Fruit fly (Drosophila melanogaster): ENCODE data around the gene Larp4B.

Larp4B gene

DNA sequence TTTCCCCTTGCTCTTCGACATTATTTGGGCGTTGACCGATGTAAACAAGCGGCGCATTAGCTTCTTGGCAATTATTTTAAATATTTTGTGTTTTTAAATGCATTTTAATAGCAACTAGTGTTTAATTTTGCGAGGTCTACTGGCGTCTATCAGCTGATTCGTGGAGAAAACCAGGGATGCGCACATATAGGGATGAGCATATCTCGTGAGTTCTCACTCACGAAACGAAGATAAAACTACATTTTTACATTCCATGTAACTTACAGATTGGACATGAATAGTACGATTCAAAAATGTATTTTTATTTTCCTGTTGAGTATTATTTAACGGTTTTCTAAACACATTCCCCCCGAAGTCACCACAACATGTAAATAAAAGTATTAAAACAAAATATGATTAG lies 27.2 kb upstream of the Larp4B start, which contains the start of gene CG14966:
TSS of gene CG14966 (minus strand) at position 168 of the 400 bp plus-strand sequence.
- TF ChIP-seq Snoo (tag; optimal IDR thresholded peaks at IDR 0.05) (no peak), CG12605 (GFP tag; IDR thresholded peaks at IDR 0.05) (0 out of 2 replicates have a peak, but pooled peaks have one; percentile 19), gl (tag; optimal IDR thresholded peaks at IDR 0.05) (peak; percentile 6)

DNA sequence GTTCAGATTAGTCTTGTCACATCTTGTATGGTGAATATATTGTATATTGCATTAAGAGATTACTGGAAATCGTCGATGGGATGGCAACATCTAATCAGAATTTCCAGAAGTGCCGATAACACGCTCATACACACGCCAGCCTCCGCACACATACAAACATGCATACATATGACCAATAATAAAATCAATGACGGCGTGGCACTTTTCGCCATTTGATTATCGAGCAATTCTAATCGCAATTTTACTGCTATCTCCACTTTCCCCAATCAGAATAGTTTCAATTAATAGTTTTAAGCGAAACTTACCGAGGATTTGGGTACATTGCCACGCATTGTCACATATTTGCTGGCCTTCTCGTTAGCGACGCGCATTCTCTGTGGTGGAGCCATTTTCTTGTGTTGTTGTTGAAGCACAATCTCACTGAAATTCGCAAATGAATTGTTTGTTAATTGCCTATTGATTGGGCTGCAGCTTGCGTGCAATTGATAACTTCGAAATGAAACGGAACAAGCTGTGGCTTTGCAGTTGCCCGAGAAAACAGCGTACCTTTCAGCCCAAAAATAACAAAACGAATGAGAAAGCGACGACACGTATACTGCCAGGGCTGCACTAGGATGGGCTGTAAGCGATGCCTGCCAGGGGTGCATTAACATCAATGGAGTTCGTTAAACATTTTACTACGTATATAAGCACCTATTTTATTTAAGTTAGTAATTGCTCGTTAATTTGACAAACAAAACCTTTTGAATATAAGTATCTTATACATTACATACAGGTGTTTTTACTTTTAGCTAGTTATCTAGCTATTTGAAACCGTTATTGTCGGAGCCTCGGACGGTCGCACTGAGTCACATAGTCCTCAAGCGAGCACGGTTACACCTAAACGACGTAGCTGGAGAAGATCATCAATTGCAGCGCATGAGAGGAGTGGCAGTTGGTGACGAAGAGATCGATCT lies 25.9 kb upstream of the Larp4B start, which contains the start of the genes CG32276 and gry:
TSS of gene CG32276 (minus strand) at position 601 of the 956 bp plus-strand sequence.
TSS of gene gry (plus strand) at position 644 of the 956 bp plus-strand sequence.
- TF ChIP-seq CG14655 (GFP tag; optimal IDR thresholded peaks at IDR 0.05) = no peak
- no peak for TF ChIP-seq D1 (tag; optimal IDR thresholded peaks at IDR 0.05)
- no peak for TF ChIP-seq CG8159 (tag; optimal IDR thresholded peaks at IDR 0.05)
- peak; percentile 77; the same call in 2 of the 3 replicates for TF ChIP-seq fd96Ca (GFP tag; IDR thresholded peaks at IDR 0.05)
- no peak for TF ChIP-seq CG9948 (tag; optimal IDR thresholded peaks at IDR 0.05)
- TF ChIP-seq gl (tag; optimal IDR thresholded peaks at IDR 0.05) = no peak
- TF ChIP-seq rn (GFP tag; IDR thresholded peaks at IDR 0.05) = 0 out of 2 replicates have a peak, but pooled peaks have one; percentile 32
- peak; percentile 50 for TF ChIP-seq CG34367 (tag; optimal IDR thresholded peaks at IDR 0.05)
- peak; percentile 76 for TF ChIP-seq CG32121 (GFP tag; IDR thresholded peaks at IDR 0.05)
- TF ChIP-seq CG13204 (GFP tag; optimal IDR thresholded peaks at IDR 0.05) = no peak
- peak; percentile 22; the same call in 1 of the 2 replicates for TF ChIP-seq CG12605 (GFP tag; IDR thresholded peaks at IDR 0.05)
- TF ChIP-seq Pif1A (GFP tag; optimal IDR thresholded peaks at IDR 0.05) = no peak
- peak; percentile 58; the same call in 1 of the 2 replicates for TF ChIP-seq Ets98B (GFP tag; IDR thresholded peaks at IDR 0.05)
- TF ChIP-seq Pif1B (GFP tag; optimal IDR thresholded peaks at IDR 0.05) = no peak
- TF ChIP-seq CG4496 (GFP tag; IDR thresholded peaks at IDR 0.05) = peak; percentile 54; the same call in 2 of the 3 replicates
- no peak for TF ChIP-seq Snoo (tag; optimal IDR thresholded peaks at IDR 0.05)
- peak; percentile 49 for TF ChIP-seq CG17806 (tag; optimal IDR thresholded peaks at IDR 0.05)
- TF ChIP-seq EcR (GFP tag; optimal IDR thresholded peaks at IDR 0.05) = peak; percentile 35
- no peak for TF ChIP-seq CG8301 (tag; optimal IDR thresholded peaks at IDR 0.05)
- peak; percentile 56 for TF ChIP-seq CG15710 (tag; optimal IDR thresholded peaks at IDR 0.05)
- no peak for TF ChIP-seq CG10348 (GFP tag; IDR thresholded peaks at IDR 0.05)

DNA sequence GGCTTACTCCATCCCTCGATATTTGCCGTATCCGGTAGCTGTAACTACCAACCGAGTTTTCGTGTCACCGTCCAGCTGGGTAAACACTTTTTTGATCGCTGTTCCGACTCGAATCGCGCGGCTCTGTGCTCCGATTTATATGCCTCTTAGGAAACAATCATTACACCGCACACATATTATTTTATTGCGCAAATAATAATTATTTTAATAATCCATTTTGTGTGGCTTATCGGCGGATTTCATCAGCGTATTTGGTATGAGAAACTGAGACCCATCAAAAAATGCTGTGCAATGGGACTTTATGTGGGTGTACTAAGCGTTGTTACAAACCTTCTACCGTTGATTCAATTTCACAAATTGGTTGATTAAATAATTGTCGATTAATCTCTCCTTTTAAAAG lies 21.6 kb upstream of the Larp4B start, which contains the start of gene CG32271:
TSS of gene CG32271 (minus strand) at position 101 of the 400 bp plus-strand sequence.
- TF ChIP-seq Ets98B (GFP tag; IDR thresholded peaks at IDR 0.05) (no peak), CG14655 (GFP tag; optimal IDR thresholded peaks at IDR 0.05) (no peak), CG8159 (tag; optimal IDR thresholded peaks at IDR 0.05) (no peak), Pif1B (GFP tag; optimal IDR thresholded peaks at IDR 0.05) (no peak), CG12605 (GFP tag; IDR thresholded peaks at IDR 0.05) (no peak), CG4496 (GFP tag; IDR thresholded peaks at IDR 0.05) (no peak), CG34367 (tag; optimal IDR thresholded peaks at IDR 0.05) (no peak)

DNA sequence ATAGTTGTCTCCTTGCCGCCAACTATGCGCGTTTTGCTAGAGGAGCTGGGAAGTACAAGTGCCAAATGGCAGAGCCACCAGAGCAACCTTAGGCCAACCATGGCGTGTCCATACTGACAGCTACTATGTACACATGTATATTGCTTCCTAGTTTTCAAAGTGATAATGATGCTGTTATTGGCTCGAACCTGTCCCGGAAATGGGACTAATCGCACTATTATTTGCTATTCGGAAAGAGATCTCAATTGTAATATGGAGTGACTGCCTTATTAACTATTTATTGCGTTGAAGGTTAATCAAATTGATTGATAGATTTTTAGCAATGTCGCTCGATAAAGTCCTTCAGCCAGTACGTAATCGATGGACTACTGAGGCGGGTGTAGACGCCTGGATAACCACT lies 20.3 kb upstream of the Larp4B start, which contains the start of gene CG33159:
TSS of gene CG33159 (minus strand) at position 101 of the 400 bp plus-strand sequence.
- no peak for TF ChIP-seq Pif1B (GFP tag; optimal IDR thresholded peaks at IDR 0.05)
- no peak for TF ChIP-seq CG13204 (GFP tag; optimal IDR thresholded peaks at IDR 0.05)
- TF ChIP-seq Ets98B (GFP tag; IDR thresholded peaks at IDR 0.05) = no peak
- no peak for TF ChIP-seq Snoo (tag; optimal IDR thresholded peaks at IDR 0.05)
- TF ChIP-seq CG8301 (tag; optimal IDR thresholded peaks at IDR 0.05) = no peak
- no peak for TF ChIP-seq Pif1A (GFP tag; optimal IDR thresholded peaks at IDR 0.05)
- TF ChIP-seq CG8159 (tag; optimal IDR thresholded peaks at IDR 0.05) = no peak
- TF ChIP-seq CG17806 (tag; optimal IDR thresholded peaks at IDR 0.05) = no peak
- no peak for TF ChIP-seq CG32121 (GFP tag; IDR thresholded peaks at IDR 0.05)
- no peak for TF ChIP-seq gl (tag; optimal IDR thresholded peaks at IDR 0.05)
- no peak for TF ChIP-seq CG10348 (GFP tag; IDR thresholded peaks at IDR 0.05)
- TF ChIP-seq CG34367 (tag; optimal IDR thresholded peaks at IDR 0.05) = no peak
- no peak for TF ChIP-seq CG12605 (GFP tag; IDR thresholded peaks at IDR 0.05)
- no peak for TF ChIP-seq CG4496 (GFP tag; IDR thresholded peaks at IDR 0.05)
- no peak for TF ChIP-seq CG9948 (tag; optimal IDR thresholded peaks at IDR 0.05)
- no peak for TF ChIP-seq rn (GFP tag; IDR thresholded peaks at IDR 0.05)

DNA sequence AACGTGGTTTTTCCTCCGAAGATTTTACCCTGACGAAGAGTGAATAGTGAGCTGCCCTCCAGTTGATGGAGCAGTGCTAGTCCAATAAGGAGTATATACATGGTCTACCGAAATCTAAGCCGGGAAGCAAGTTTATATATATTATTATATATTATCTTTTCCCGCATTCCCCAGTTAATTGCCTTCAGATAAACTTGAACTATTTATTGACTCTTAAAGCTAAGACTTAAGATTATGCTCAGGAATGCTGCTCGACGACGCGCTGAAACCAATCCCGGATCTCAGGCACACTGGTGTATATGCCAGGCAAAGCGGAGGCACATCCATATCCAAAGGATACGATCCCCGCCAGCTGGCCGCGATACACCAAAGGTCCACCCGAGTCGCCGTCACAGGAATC lies 19.3 kb upstream of the Larp4B start, which contains the start of gene CG32277:
TSS of gene CG32277 (minus strand) at position 101 of the 400 bp plus-strand sequence.
- TF ChIP-seq D1 (tag; optimal IDR thresholded peaks at IDR 0.05) (no peak), CG9948 (tag; optimal IDR thresholded peaks at IDR 0.05) (no peak), EcR (GFP tag; optimal IDR thresholded peaks at IDR 0.05) (no peak), CG8301 (tag; optimal IDR thresholded peaks at IDR 0.05) (no peak), CG8159 (tag; optimal IDR thresholded peaks at IDR 0.05) (no peak), Ets98B (GFP tag; IDR thresholded peaks at IDR 0.05) (no peak), Snoo (tag; optimal IDR thresholded peaks at IDR 0.05) (no peak), CG10348 (GFP tag; IDR thresholded peaks at IDR 0.05) (no peak), CG17806 (tag; optimal IDR thresholded peaks at IDR 0.05) (no peak), CG34367 (tag; optimal IDR thresholded peaks at IDR 0.05) (no peak), CG4496 (GFP tag; IDR thresholded peaks at IDR 0.05) (no peak), gl (tag; optimal IDR thresholded peaks at IDR 0.05) (no peak)

DNA sequence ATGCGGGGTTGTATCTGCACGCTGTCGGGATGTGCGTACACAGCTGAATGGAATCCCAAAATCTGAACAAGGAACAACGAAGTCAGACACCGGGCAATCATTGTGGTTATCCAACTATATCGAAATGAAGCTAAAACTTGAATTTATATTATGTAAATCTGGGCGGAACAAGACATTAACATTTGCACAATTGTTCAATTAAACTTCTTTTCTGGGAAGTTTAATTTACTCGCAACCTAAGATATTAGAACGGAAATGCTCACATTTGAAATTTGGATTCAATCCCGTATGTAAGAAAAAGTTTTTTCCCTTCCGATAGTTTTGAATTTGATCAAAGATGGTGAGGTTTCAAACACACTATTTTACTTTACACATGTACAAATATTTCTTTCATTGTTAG lies 18.4 kb upstream of the Larp4B start, which contains the start of gene CG33160:
TSS of gene CG33160 (minus strand) at position 101 of the 400 bp plus-strand sequence.
- TF ChIP-seq CG13204 (GFP tag; optimal IDR thresholded peaks at IDR 0.05) (no peak), EcR (GFP tag; optimal IDR thresholded peaks at IDR 0.05) (no peak), CG14655 (GFP tag; optimal IDR thresholded peaks at IDR 0.05) (no peak), Pif1B (GFP tag; optimal IDR thresholded peaks at IDR 0.05) (no peak), gl (tag; optimal IDR thresholded peaks at IDR 0.05) (no peak), CG15710 (tag; optimal IDR thresholded peaks at IDR 0.05) (no peak), CG4496 (GFP tag; IDR thresholded peaks at IDR 0.05) (no peak), CG10348 (GFP tag; IDR thresholded peaks at IDR 0.05) (no peak)
